Worm (Caenorhabditis elegans) whole organism, mixed stage, embryonic: ENCODE measurements around the gene kgb-1.
A peak's percentile ranks its signal among the peaks of the same experiment; 100 is the strongest.
"Not testable (repeated sequence)": the region's sequence is repeated elsewhere in the genome, so short reads cannot be mapped to it uniquely, and the experiment has no call there.

Experiments
- drap-1 ChIP-seq: fragments of 200-800 bp; sonication (Bioruptor generic); optimal IDR thresholded peaks from 3 replicates; lab custom pipeline; 2018; ENCODE audit warnings: mild to moderate bottlenecking, missing genetic modification characterization, missing compliant biosample characterization
- elt-1 ChIP-seq: sonication (generic microtip); optimal IDR thresholded peaks from 2 replicates; lab custom pipeline; 2017; ENCODE audit warnings: missing genetic modification characterization, mild to moderate bottlenecking, missing compliant biosample characterization, antibody characterized with exemption, moderate library complexity, borderline replicate concordance; ENCODE audit not compliant: insufficient read depth
- nhr-28 ChIP-seq: fragments of 150-350 bp; optimal IDR thresholded peaks from 2 replicates; lab custom pipeline; 2014; ENCODE audit warnings: missing biosample characterization, missing genetic modification characterization
- sem-2 ChIP-seq: fragments of 200-800 bp; sonication (Bioruptor generic); optimal IDR thresholded peaks from 2 replicates; lab custom pipeline; 2018; ENCODE audit warnings: mild to moderate bottlenecking, missing genetic modification characterization, missing compliant biosample characterization
- sptf-1 ChIP-seq: sonication (generic microtip); optimal IDR thresholded peaks from 2 replicates; lab custom pipeline; 2017; ENCODE audit warnings: mild to moderate bottlenecking, missing genetic modification characterization, moderate library complexity, missing compliant biosample characterization
- unc-62 ChIP-seq: fragments of 150-350 bp; optimal IDR thresholded peaks from 2 replicates; lab custom pipeline; 2014; ENCODE audit warnings: missing biosample characterization, missing genetic modification reagents, missing genetic modification characterization

DNA sequence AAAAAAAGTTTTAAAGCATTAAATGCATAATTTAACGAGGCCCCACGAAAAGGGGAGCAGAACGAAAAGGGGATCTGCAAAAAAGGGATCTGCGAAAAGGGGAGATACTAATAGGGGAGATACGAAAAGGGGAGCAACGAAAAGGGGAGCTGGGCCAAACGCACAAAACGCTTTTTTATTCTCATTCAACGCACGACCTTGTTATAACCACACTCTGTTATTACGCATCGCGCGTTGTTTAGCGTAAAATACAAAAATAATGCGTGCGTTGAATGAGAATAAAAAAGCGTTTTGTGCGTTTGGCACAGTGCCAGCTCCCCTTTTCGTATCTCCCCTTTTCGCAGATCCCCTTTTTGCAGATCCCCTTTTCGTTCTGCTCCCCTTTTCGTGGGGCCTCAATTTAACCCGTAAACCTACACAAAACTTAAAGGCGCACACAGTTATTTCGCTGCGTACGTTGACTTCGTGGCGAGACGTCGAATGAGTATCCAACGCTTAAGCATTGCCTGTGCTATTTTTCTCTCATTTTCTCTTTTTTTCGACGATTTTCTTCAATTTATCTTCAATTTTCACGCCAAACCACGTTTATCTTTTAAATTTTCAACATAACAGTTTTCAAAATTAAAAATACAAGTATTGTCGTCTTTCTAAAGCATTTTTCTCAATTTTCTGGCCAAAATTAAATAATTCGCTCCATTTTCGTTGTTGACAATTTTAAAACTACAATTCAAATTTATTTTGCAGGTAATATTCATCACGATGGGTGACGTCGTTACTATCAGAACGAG, 24.5 kb downstream of the kgb-1 start, which contains the start of gene rps-24:
- TF ChIP-seq sptf-1 (tag; lab: Kevin White, UChicago) = peak; percentile 88
- peak; percentile 13 for TF ChIP-seq unc-62 (GFP tag; lab: Kevin White, UChicago)
- not testable (repeated sequence) for TF ChIP-seq nhr-28, elt-1 (tag; lab: Kevin White, UChicago)
- TF ChIP-seq sem-2 = peak; percentile 29
- TF ChIP-seq drap-1 (GFP tag; lab: Kevin White, UChicago) = peak; percentile 74
